Fruit fly (Drosophila melanogaster) whole organism, embryonic: Measurements from ENCODE around the gene Tyler.
A peak's percentile ranks its signal among the peaks of the same experiment; 100 is the strongest.

Experiments used
- CG10147 ChIP-seq: fragments of 200-800 bp; sonication (Bioruptor generic); optimal IDR thresholded peaks from 2 replicates; lab custom pipeline; 2019; ENCODE audit warnings: missing biosample characterization, mild to moderate bottlenecking, missing genetic modification characterization, moderate library complexity
- CG11093 ChIP-seq: fragments of 200-800 bp; sonication (Bioruptor generic); IDR thresholded peaks from 3 replicates; pipeline ENCODE4 v1.3.6; 2022; ENCODE audit warnings: missing biosample characterization, missing genetic modification characterization
- CG11247 ChIP-seq: fragments of 200-800 bp; sonication (Bioruptor generic); IDR thresholded peaks from 2 replicates; pipeline ENCODE4 v1.3.6; 2022; ENCODE audit warnings: missing biosample characterization, missing genetic modification characterization
- CG11456 ChIP-seq: fragments of 200-800 bp; sonication (Bioruptor generic); IDR thresholded peaks from 3 replicates; pipeline ENCODE4 v1.3.6; 2022; ENCODE audit warnings: missing biosample characterization, missing genetic modification characterization
- CG11696 ChIP-seq: fragments of 200-800 bp; sonication (Bioruptor generic); IDR thresholded peaks from 2 replicates; pipeline ENCODE4 v1.3.6; 2022; ENCODE audit warnings: missing biosample characterization, missing genetic modification characterization
- CG13424 ChIP-seq: fragments of 200-800 bp; sonication (Bioruptor generic); optimal IDR thresholded peaks from 2 replicates; lab custom pipeline; 2019; ENCODE audit warnings: missing biosample characterization, mild to moderate bottlenecking, missing genetic modification characterization, moderate library complexity
- CG14441 ChIP-seq: fragments of 200-800 bp; sonication (Bioruptor generic); IDR thresholded peaks from 2 replicates; pipeline ENCODE4 v1.3.6; 2022; ENCODE audit warnings: missing biosample characterization, missing genetic modification characterization
- CG14860 ChIP-seq: fragments of 200-800 bp; sonication (Bioruptor generic); IDR thresholded peaks from 3 replicates; pipeline ENCODE4 v1.3.6; 2022; ENCODE audit warnings: missing biosample characterization, missing genetic modification characterization; ENCODE audit not compliant: partially characterized antibody
- CG16779 ChIP-seq: fragments of 200-800 bp; sonication (Bioruptor generic); IDR thresholded peaks from 2 replicates; pipeline ENCODE4 v1.3.6; 2022; ENCODE audit warnings: missing biosample characterization, missing genetic modification characterization
- CG2116 ChIP-seq: fragments of 200-800 bp; sonication (Bioruptor generic); optimal IDR thresholded peaks from 3 replicates; lab custom pipeline; 2018; ENCODE audit warnings: missing biosample characterization, mild to moderate bottlenecking, missing genetic modification characterization
- CG31224 ChIP-seq: fragments of 200-800 bp; sonication (Bioruptor generic); IDR thresholded peaks from 2 replicates; pipeline ENCODE4 v1.3.6; 2022; ENCODE audit warnings: missing biosample characterization, missing genetic modification characterization
- CG33557 ChIP-seq: fragments of 200-800 bp; sonication (Bioruptor generic); optimal IDR thresholded peaks from 2 replicates; lab custom pipeline; 2019; ENCODE audit warnings: missing biosample characterization, mild to moderate bottlenecking, missing genetic modification characterization, moderate library complexity
- CG4730 ChIP-seq: fragments of 200-800 bp; sonication (Bioruptor generic); IDR thresholded peaks from 2 replicates; pipeline ENCODE4 v1.3.6; 2022; ENCODE audit warnings: missing biosample characterization, missing genetic modification characterization
- CG6175 ChIP-seq: fragments of 200-800 bp; sonication (Bioruptor generic); IDR thresholded peaks from 3 replicates; pipeline ENCODE4 v1.3.6; 2022; ENCODE audit warnings: missing biosample characterization, missing genetic modification characterization
- CG7556 ChIP-seq: fragments of 200-800 bp; sonication (Bioruptor generic); optimal IDR thresholded peaks from 2 replicates; lab custom pipeline; 2017; ENCODE audit warnings: missing biosample characterization, mild to moderate bottlenecking, missing genetic modification characterization
- CG8924 ChIP-seq: fragments of 200-800 bp; optimal IDR thresholded peaks from 3 replicates; lab custom pipeline; 2019; ENCODE audit warnings: missing biosample characterization, mild to moderate bottlenecking, missing genetic modification characterization, moderate library complexity
- Camta ChIP-seq: fragments of 200-800 bp; sonication (Bioruptor generic); optimal IDR thresholded peaks from 2 replicates; lab custom pipeline; 2016; ENCODE audit warnings: missing biosample characterization, missing genetic modification characterization
- CkIIα-i1 ChIP-seq: fragments of 200-800 bp; sonication (Bioruptor generic); IDR thresholded peaks from 2 replicates; pipeline ENCODE4 v1.3.6; 2022; ENCODE audit warnings: missing biosample characterization, missing genetic modification characterization
- Dref ChIP-seq: fragments of 200-800 bp; sonication (Bioruptor generic); IDR thresholded peaks from 2 replicates; pipeline ENCODE4 v1.3.6; 2022; ENCODE audit warnings: missing biosample characterization, missing genetic modification characterization
- HmgZ ChIP-seq: fragments of 200-800 bp; sonication (Bioruptor generic); optimal IDR thresholded peaks from 2 replicates; lab custom pipeline; 2018; ENCODE audit warnings: missing biosample characterization, mild to moderate bottlenecking, missing genetic modification characterization
- Meics ChIP-seq: fragments of 200-800 bp; sonication (Bioruptor generic); optimal IDR thresholded peaks from 2 replicates; lab custom pipeline; 2017; ENCODE audit warnings: missing biosample characterization, mild to moderate bottlenecking, missing genetic modification characterization
- Nf-YB ChIP-seq: fragments of 200-800 bp; sonication (Bioruptor generic); optimal IDR thresholded peaks from 3 replicates; lab custom pipeline; 2019; ENCODE audit warnings: missing biosample characterization, mild to moderate bottlenecking, missing genetic modification characterization, moderate library complexity
- Vsx1 ChIP-seq: fragments of 200-800 bp; sonication (Bioruptor generic); optimal IDR thresholded peaks from 2 replicates; lab custom pipeline; 2017; ENCODE audit warnings: missing biosample characterization, mild to moderate bottlenecking, missing genetic modification characterization, missing genetic modification reagents
- YL-1 ChIP-seq: fragments of 200-800 bp; sonication (Bioruptor generic); optimal IDR thresholded peaks from 3 replicates; lab custom pipeline; 2017; ENCODE audit warnings: missing biosample characterization, mild to moderate bottlenecking, missing genetic modification characterization
- bowl ChIP-seq: fragments of 200-800 bp; sonication (Bioruptor generic); IDR thresholded peaks from 2 replicates; pipeline ENCODE4 v1.3.6; 2022; ENCODE audit warnings: missing biosample characterization, missing genetic modification characterization
- dan ChIP-seq: fragments of 200-800 bp; sonication (Bioruptor generic); IDR thresholded peaks from 2 replicates; pipeline ENCODE4 v1.3.6; 2022; ENCODE audit warnings: missing biosample characterization, missing genetic modification characterization
- danr ChIP-seq: fragments of 200-800 bp; sonication (Bioruptor generic); IDR thresholded peaks from 2 replicates; pipeline ENCODE4 v1.3.6; 2022; ENCODE audit warnings: missing biosample characterization, missing genetic modification characterization
- disco-r ChIP-seq: fragments of 200-800 bp; sonication (Bioruptor generic); optimal IDR thresholded peaks from 2 replicates; lab custom pipeline; 2016; ENCODE audit warnings: missing biosample characterization, missing genetic modification characterization
- fd64A ChIP-seq: fragments of 200-800 bp; sonication (Bioruptor generic); optimal IDR thresholded peaks from 3 replicates; lab custom pipeline; 2018; ENCODE audit warnings: missing biosample characterization, mild to moderate bottlenecking, missing genetic modification characterization
- fru ChIP-seq: fragments of >200 bp; optimal IDR thresholded peaks from 2 replicates; lab custom pipeline; 2017
- ftz-f1 ChIP-seq: fragments of 200-800 bp; sonication (Bioruptor generic); optimal IDR thresholded peaks from 2 replicates; lab custom pipeline; 2016; ENCODE audit warnings: missing biosample characterization, missing genetic modification characterization
- fu2 ChIP-seq: fragments of 200-800 bp; sonication (Bioruptor generic); optimal IDR thresholded peaks from 2 replicates; lab custom pipeline; 2016; ENCODE audit warnings: missing biosample characterization, missing genetic modification characterization
- gsb ChIP-seq: fragments of 200-800 bp; sonication (Bioruptor generic); IDR thresholded peaks from 2 replicates; pipeline ENCODE4 v1.3.6; 2022; ENCODE audit warnings: missing biosample characterization, missing genetic modification characterization
- her ChIP-seq: fragments of 200-800 bp; sonication (Bioruptor generic); optimal IDR thresholded peaks from 2 replicates; lab custom pipeline; 2016; ENCODE audit warnings: missing biosample characterization, missing genetic modification characterization
- ind ChIP-seq: fragments of 200-800 bp; sonication (Bioruptor generic); optimal IDR thresholded peaks from 3 replicates; lab custom pipeline; 2016; ENCODE audit warnings: missing biosample characterization, missing genetic modification characterization
- kay ChIP-seq: fragments of 200-800 bp; sonication (Bioruptor generic); optimal IDR thresholded peaks from 2 replicates; lab custom pipeline; 2016; ENCODE audit warnings: missing biosample characterization, missing genetic modification characterization
- ken ChIP-seq: fragments of 200-800 bp; sonication (Bioruptor generic); IDR thresholded peaks from 3 replicates; pipeline ENCODE4 v1.3.6; 2022; ENCODE audit warnings: missing biosample characterization, missing genetic modification characterization
- klu ChIP-seq: fragments of 200-800 bp; sonication (Bioruptor generic); IDR thresholded peaks from 2 replicates; pipeline ENCODE4 v1.3.6; 2022; ENCODE audit warnings: missing biosample characterization, missing genetic modification characterization
- lbe ChIP-seq: fragments of 200-800 bp; sonication (Bioruptor generic); optimal IDR thresholded peaks from 2 replicates; lab custom pipeline; 2016; ENCODE audit warnings: missing biosample characterization, mild to moderate bottlenecking, missing genetic modification characterization
- lov ChIP-seq, 2 experiments: fragments of 200-800 bp in 1 of 2; fragments of >200 bp in 1 of 2; sonication (Bioruptor generic) in 1 of 2; IDR thresholded peaks in 1 of 2; optimal IDR thresholded peaks in 1 of 2; 2 replicates in 1 of 2; 3 replicates in 1 of 2; pipeline versions ENCODE4 v1.3.6 to Lab custom; 2017 to 2022; ENCODE audit warnings: missing biosample characterization in 1 of 2, missing genetic modification characterization in 1 of 2
- mld ChIP-seq: fragments of 200-800 bp; sonication (Bioruptor generic); IDR thresholded peaks from 3 replicates; pipeline ENCODE4 v1.3.6; 2022; ENCODE audit warnings: missing biosample characterization, missing genetic modification characterization; ENCODE audit not compliant: partially characterized antibody
- pan ChIP-seq, 4 experiments: fragments of >200 bp in 3 of 4; fragments of 200-800 bp in 1 of 4; sonication (Bioruptor generic) in 1 of 4; optimal IDR thresholded peaks in 3 of 4; IDR thresholded peaks in 1 of 4; 2 replicates each; pipeline versions ENCODE4 v1.3.6 to Lab custom; 2017 to 2022; ENCODE audit warnings: missing biosample characterization in 2 of 4, missing genetic modification characterization in 2 of 4, mixed read lengths in 1 of 4
- pita ChIP-seq: fragments of 200-800 bp; sonication (Bioruptor generic); optimal IDR thresholded peaks from 2 replicates; lab custom pipeline; 2017; ENCODE audit warnings: missing biosample characterization, mild to moderate bottlenecking, missing genetic modification characterization
- pum ChIP-seq: fragments of 200-800 bp; sonication (Bioruptor generic); optimal IDR thresholded peaks from 2 replicates; lab custom pipeline; 2016; ENCODE audit warnings: missing biosample characterization, missing genetic modification characterization
- sens-2 ChIP-seq: fragments of 200-800 bp; sonication (Bioruptor generic); IDR thresholded peaks from 2 replicates; pipeline ENCODE4 v1.3.6; 2022; ENCODE audit warnings: missing biosample characterization, missing genetic modification characterization
- stc ChIP-seq: fragments of 200-800 bp; sonication (Bioruptor generic); IDR thresholded peaks from 2 replicates; pipeline ENCODE4 v1.3.6; 2022; ENCODE audit warnings: missing biosample characterization, missing genetic modification characterization
- tin ChIP-seq: fragments of 200-800 bp; sonication (Bioruptor generic); optimal IDR thresholded peaks from 3 replicates; lab custom pipeline; 2016; ENCODE audit warnings: missing biosample characterization, missing genetic modification characterization
- tio ChIP-seq: fragments of 200-800 bp; sonication (Bioruptor generic); optimal IDR thresholded peaks from 2 replicates; lab custom pipeline; 2017; ENCODE audit warnings: missing biosample characterization, missing genetic modification characterization, inconsistent platforms
- wek ChIP-seq: fragments of 200-800 bp; sonication (Bioruptor generic); optimal IDR thresholded peaks from 3 replicates; lab custom pipeline; 2018; ENCODE audit warnings: missing biosample characterization, mild to moderate bottlenecking, missing genetic modification characterization, moderate library complexity
- z ChIP-seq: fragments of 200-800 bp; sonication (Bioruptor generic); IDR thresholded peaks from 3 replicates; pipeline ENCODE4 v1.3.6; 2022; ENCODE audit warnings: missing biosample characterization, missing genetic modification characterization
- zfh2 ChIP-seq: fragments of 200-800 bp; sonication (Bioruptor generic); optimal IDR thresholded peaks from 2 replicates; lab custom pipeline; 2016; ENCODE audit warnings: missing biosample characterization, missing genetic modification characterization

Tyler gene

DNA sequence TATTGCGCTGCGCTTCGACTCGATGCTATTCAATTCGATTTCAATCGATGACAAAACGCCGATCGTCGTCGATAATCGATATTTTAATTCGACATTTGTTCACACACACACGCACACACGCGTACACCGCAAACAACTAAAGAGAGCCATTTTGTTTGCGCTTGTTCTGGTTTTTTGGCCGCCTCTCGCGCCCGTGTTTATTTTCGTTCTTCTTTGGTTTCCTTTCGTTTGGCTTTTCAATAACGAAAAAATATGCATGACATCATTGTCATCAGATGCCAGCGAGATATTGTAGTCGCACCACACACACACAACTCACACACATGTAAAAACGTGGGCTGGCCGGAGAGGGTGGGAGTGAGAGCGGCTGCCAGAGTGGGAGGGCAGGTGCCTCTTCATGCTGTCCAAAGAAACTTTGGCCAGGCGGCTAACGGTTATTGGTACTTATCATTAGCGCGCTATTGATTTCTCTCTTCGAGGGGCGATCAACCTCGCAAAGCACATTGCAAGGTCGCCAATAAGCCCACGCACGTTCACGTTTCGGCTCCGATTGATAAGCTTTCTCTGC is 3.2 kb upstream of the Tyler start (continued):
- TF ChIP-seq CG11247 (GFP tag; lab: Robert Waterston, UW), result no peak
- peak; percentile 58 for TF ChIP-seq Dref (GFP tag; lab: Robert Waterston, UW)
- no peak for TF ChIP-seq her (GFP tag; lab: Kevin White, UChicago)
- TF ChIP-seq gsb (GFP tag; lab: Robert Waterston, UW), result no peak
- no peak for TF ChIP-seq bowl (GFP tag; lab: Robert Waterston, UW)
- no peak; the same call in 1 of the 2 replicates for TF ChIP-seq stc (GFP tag; lab: Robert Waterston, UW)
- TF ChIP-seq Nf-YB (GFP tag; lab: Kevin White, UChicago), result no peak
- TF ChIP-seq ftz-f1 (GFP tag; lab: Kevin White, UChicago), result peak; percentile 83
- peak; percentile 56; the same call in 1 of the 3 replicates for TF ChIP-seq CG14860 (GFP tag; lab: Robert Waterston, UW)
- no peak for TF ChIP-seq pan (optimal IDR thresholded peaks at IDR 0.05; lab: Kevin White, UChicago)
- no peak for TF ChIP-seq pan (GFP tag; optimal IDR thresholded peaks at IDR 0.05 in 1 of 2, IDR thresholded peaks at IDR 0.05 in 1 of 2)
- no peak for TF ChIP-seq CG16779
- no peak for TF ChIP-seq CG11093
- no peak for TF ChIP-seq pum
- no peak for TF ChIP-seq YL-1 (GFP tag; lab: Kevin White, UChicago)
- TF ChIP-seq klu (GFP tag; lab: Robert Waterston, UW), result no peak
- no peak for TF ChIP-seq CG7556 (GFP tag; lab: Kevin White, UChicago)
- TF ChIP-seq mld (GFP tag; lab: Robert Waterston, UW), result no peak
- TF ChIP-seq zfh2, result no peak
- TF ChIP-seq lbe (GFP tag; lab: Kevin White, UChicago), result no peak
- no peak for TF ChIP-seq disco-r (GFP tag; lab: Kevin White, UChicago)
- TF ChIP-seq CkIIα-i1 (GFP tag; lab: Robert Waterston, UW), result no peak
- no peak for TF ChIP-seq Meics
- no peak for TF ChIP-seq fd64A (GFP tag; lab: Kevin White, UChicago)
- TF ChIP-seq CG14441 (GFP tag; lab: Robert Waterston, UW), result no peak
- no peak for TF ChIP-seq wek (GFP tag; lab: Kevin White, UChicago)
- TF ChIP-seq sens-2 (GFP tag; lab: Robert Waterston, UW), result no peak
- TF ChIP-seq Vsx1 (GFP tag; lab: Kevin White, UChicago), result no peak
- TF ChIP-seq fu2 (GFP tag; lab: Kevin White, UChicago), result no peak
- peak; percentile 21 for TF ChIP-seq CG8924 (tag; lab: Kevin White, UChicago)
- TF ChIP-seq CG10147 (GFP tag; lab: Kevin White, UChicago), result no peak
- TF ChIP-seq CG11456, result no peak
- no peak for TF ChIP-seq CG31224
- TF ChIP-seq kay (GFP tag; lab: Kevin White, UChicago), result no peak
- TF ChIP-seq CG6175 (GFP tag; lab: Robert Waterston, UW), result no peak
- no peak for TF ChIP-seq CG33557 (GFP tag; lab: Kevin White, UChicago)
- no peak for TF ChIP-seq pita (GFP tag; lab: Kevin White, UChicago)
- TF ChIP-seq ind (GFP tag; lab: Kevin White, UChicago), result no peak
- no peak for TF ChIP-seq lov (optimal IDR thresholded peaks at IDR 0.05; lab: Kevin White, UChicago)
- no peak for TF ChIP-seq lov (GFP tag; IDR thresholded peaks at IDR 0.05; lab: Robert Waterston, UW)
- TF ChIP-seq Camta (GFP tag; lab: Kevin White, UChicago), result no peak
- peak; percentile 20 for TF ChIP-seq HmgZ (tag; lab: Kevin White, UChicago)
- TF ChIP-seq z (GFP tag; lab: Robert Waterston, UW), result no peak
- TF ChIP-seq ken (GFP tag; lab: Robert Waterston, UW), result no peak
- no peak for TF ChIP-seq tin (GFP tag; lab: Kevin White, UChicago)
- no peak for TF ChIP-seq CG13424 (tag; lab: Kevin White, UChicago)
- TF ChIP-seq danr (GFP tag; lab: Robert Waterston, UW), result no peak
- no peak for TF ChIP-seq CG4730
- no peak for TF ChIP-seq CG11696 (GFP tag; lab: Robert Waterston, UW)
- TF ChIP-seq dan (GFP tag; lab: Robert Waterston, UW), result no peak
- no peak for TF ChIP-seq tio
- TF ChIP-seq CG2116, result peak; percentile 38
- TF ChIP-seq fru (lab: Kevin White, UChicago), result no peak
